Worm (Caenorhabditis elegans) whole organism, L2 larva: ENCODE measurements around the gene lurp-2.

ENCODE experiments used
- F13H6.1 ChIP-seq: sonication (generic microtip); optimal IDR thresholded peaks from 2 replicates; lab custom pipeline; 2016; ENCODE audit warnings: missing genetic modification characterization, missing compliant biosample characterization
- alr-1 ChIP-seq: fragments of 150-350 bp; optimal IDR thresholded peaks from 2 replicates; lab custom pipeline; 2014; ENCODE audit warnings: missing biosample characterization, missing genetic modification characterization
- lin-11 ChIP-seq: fragments of 150-350 bp; sonication (generic microtip); optimal IDR thresholded peaks from 2 replicates; lab custom pipeline; 2014; ENCODE audit warnings: missing biosample characterization, missing genetic modification characterization, inconsistent platforms, mixed read lengths
- mab-5 ChIP-seq: fragments of 150-350 bp; optimal IDR thresholded peaks from 2 replicates; lab custom pipeline; 2014; ENCODE audit warnings: missing biosample characterization, missing genetic modification characterization
- nhr-21 ChIP-seq: fragments of 150-350 bp; optimal IDR thresholded peaks from 2 replicates; lab custom pipeline; 2014; ENCODE audit warnings: missing biosample characterization, missing genetic modification characterization
- nhr-237 ChIP-seq: fragments of 150-350 bp; optimal IDR thresholded peaks from 2 replicates; lab custom pipeline; 2014; ENCODE audit warnings: missing biosample characterization, missing genetic modification characterization
- nhr-6 ChIP-seq: fragments of 150-350 bp; optimal IDR thresholded peaks from 2 replicates; lab custom pipeline; 2014; ENCODE audit warnings: missing biosample characterization, missing genetic modification characterization
- snpc-4 ChIP-seq: fragments of 150-350 bp; optimal IDR thresholded peaks from 2 replicates; lab custom pipeline; 2014; ENCODE audit warnings: missing biosample characterization, missing genetic modification characterization
- unc-39 ChIP-seq: fragments of 150-350 bp; optimal IDR thresholded peaks from 2 replicates; lab custom pipeline; 2014; ENCODE audit warnings: missing biosample characterization, missing genetic modification characterization
- unc-55 ChIP-seq: fragments of 150-350 bp; sonication (generic microtip); optimal IDR thresholded peaks from 3 replicates; lab custom pipeline; 2014; ENCODE audit warnings: missing biosample characterization, missing genetic modification reagents, missing genetic modification characterization
- unc-62 ChIP-seq: fragments of 150-350 bp; optimal IDR thresholded peaks from 2 replicates; lab custom pipeline; 2014; ENCODE audit warnings: missing biosample characterization, missing genetic modification reagents, missing genetic modification characterization
- ztf-11 ChIP-seq: sonication (generic microtip); optimal IDR thresholded peaks from 2 replicates; lab custom pipeline; 2017; ENCODE audit warnings: missing biosample characterization, missing genetic modification characterization

- TF ChIP-seq F13H6.1 (tag; lab: Kevin White, UChicago) = no peak
- TF ChIP-seq nhr-6 = no peak
- TF ChIP-seq unc-62 (GFP tag; lab: Kevin White, UChicago) = no peak
- no peak for TF ChIP-seq unc-39 (tag; lab: Kevin White, UChicago)
- no peak for TF ChIP-seq snpc-4 (tag; lab: Kevin White, UChicago)
- no peak for TF ChIP-seq alr-1 (tag; lab: Kevin White, UChicago)
- TF ChIP-seq unc-55 = no peak
- TF ChIP-seq nhr-21 (tag; lab: Kevin White, UChicago) = no peak
- TF ChIP-seq mab-5 (tag; lab: Kevin White, UChicago) = peak; percentile 8
- TF ChIP-seq nhr-237 (tag; lab: Kevin White, UChicago) = no peak
- TF ChIP-seq ztf-11 = no peak
- TF ChIP-seq lin-11 = no peak
Observed at ce11 chrV:13473467-13473866, 20.0 kb downstream of the lurp-2 start, which contains the start of gene T10G3.1.
